Fruit fly (Drosophila melanogaster): ENCODE data around the gene alpha4GT1.

Gene alpha4GT1

dm6 chr2L:3056448-3056790, 33.5 kb upstream of the alpha4GT1 start, which contains the start of gene FASN1 (continued):
- TF ChIP-seq CG12391 (tag; optimal IDR thresholded peaks at IDR 0.05), result no peak
- peak; percentile 36; the same call in 1 of the 2 replicates for TF ChIP-seq Drgx (GFP tag; IDR thresholded peaks at IDR 0.05)
- TF ChIP-seq danr (GFP tag; IDR thresholded peaks at IDR 0.05), result no peak
- no peak for TF ChIP-seq CG7786 (GFP tag; optimal IDR thresholded peaks at IDR 0.05)
- no peak for TF ChIP-seq fru (optimal IDR thresholded peaks at IDR 0.05)
- no peak for TF ChIP-seq H2.0 (GFP tag; IDR thresholded peaks at IDR 0.05)
- no peak for TF ChIP-seq luna (GFP tag; optimal IDR thresholded peaks at IDR 0.05)
- no peak for TF ChIP-seq crol (GFP tag; IDR thresholded peaks at IDR 0.05)
- TF ChIP-seq cg (GFP tag; optimal IDR thresholded peaks at IDR 0.05), result no peak
- TF ChIP-seq E2f2 (GFP tag; IDR thresholded peaks at IDR 0.05), result no peak; the same call in 1 of the 2 replicates
- TF ChIP-seq CG14860 (GFP tag; IDR thresholded peaks at IDR 0.05; ENCODE audit: partially characterized antibody), result 0 out of 3 replicates have a peak, but pooled peaks have one; percentile 36
- TF ChIP-seq CG15073 (GFP tag; optimal IDR thresholded peaks at IDR 0.05), result no peak
- no peak for TF ChIP-seq fu2 (GFP tag; optimal IDR thresholded peaks at IDR 0.05)
- TF ChIP-seq Sox102F (GFP tag; optimal IDR thresholded peaks at IDR 0.05), result no peak
- no peak for TF ChIP-seq CG16815 (GFP tag; optimal IDR thresholded peaks at IDR 0.05)
- no peak for TF ChIP-seq cato (GFP tag; optimal IDR thresholded peaks at IDR 0.05; ENCODE audit: borderline replicate concordance)
- no peak for TF ChIP-seq CG34224 (GFP tag; IDR thresholded peaks at IDR 0.05; ENCODE audit: partially characterized antibody)
- TF ChIP-seq crc (GFP tag; optimal IDR thresholded peaks at IDR 0.05), result no peak
- TF ChIP-seq croc (GFP tag; conservative IDR thresholded peaks at IDR 0.05), result no peak
- TF ChIP-seq CG2889 (GFP tag; IDR thresholded peaks at IDR 0.05), result no peak
- TF ChIP-seq CG4730 (GFP tag; IDR thresholded peaks at IDR 0.05), result peak; percentile 29; the same call in 1 of the 2 replicates
- no peak for TF ChIP-seq CG10209 (GFP tag; optimal IDR thresholded peaks at IDR 0.05)
- no peak for TF ChIP-seq lov (optimal IDR thresholded peaks at IDR 0.05)
- no peak for TF ChIP-seq lov (GFP tag; IDR thresholded peaks at IDR 0.05)
- TF ChIP-seq CoRest (tag; optimal IDR thresholded peaks at IDR 0.05), result no peak
- no peak for TF ChIP-seq Blimp-1 (GFP tag; optimal IDR thresholded peaks at IDR 0.05)
- TF ChIP-seq CG8359 (GFP tag; optimal IDR thresholded peaks at IDR 0.05; ENCODE audit: borderline replicate concordance), result no peak
- 0 out of 3 replicates have a peak, but pooled peaks have one; percentile 49 for TF ChIP-seq hb (GFP tag; IDR thresholded peaks at IDR 0.05; ENCODE audit: partially characterized antibody)
- no peak for TF ChIP-seq tio (GFP tag; optimal IDR thresholded peaks at IDR 0.05)
- no peak for TF ChIP-seq CG1792 (GFP tag; optimal IDR thresholded peaks at IDR 0.05)
- TF ChIP-seq fd102C (GFP tag; optimal IDR thresholded peaks at IDR 0.05), result no peak
- TF ChIP-seq Hmr (GFP tag; optimal IDR thresholded peaks at IDR 0.05), result peak; percentile 30
- peak; percentile 25; the same call in 1 of the 2 replicates for TF ChIP-seq Atf6 (GFP tag; IDR thresholded peaks at IDR 0.05)
- peak; percentile 63 to 70 for TF ChIP-seq Trl (optimal IDR thresholded peaks at IDR 0.05)
- no peak for TF ChIP-seq Trl (GFP tag; optimal IDR thresholded peaks at IDR 0.05)
- TF ChIP-seq CG10366 (GFP tag; IDR thresholded peaks at IDR 0.05), result no peak
- no peak for TF ChIP-seq Gsc (GFP tag; IDR thresholded peaks at IDR 0.05)
- TF ChIP-seq CG12942 (GFP tag; optimal IDR thresholded peaks at IDR 0.05), result no peak
- TF ChIP-seq ro (GFP tag; IDR thresholded peaks at IDR 0.05), result peak; percentile 2; the same call in 1 of the 2 replicates
- no peak for TF ChIP-seq Fer3 (tag; optimal IDR thresholded peaks at IDR 0.05)
- no peak for TF ChIP-seq Hr78 (GFP tag; optimal IDR thresholded peaks at IDR 0.05)
- peak; percentile 69 for TF ChIP-seq CG10543 (GFP tag; optimal IDR thresholded peaks at IDR 0.05)
- TF ChIP-seq hkb (optimal IDR thresholded peaks at IDR 0.05), result no peak
- TF ChIP-seq hkb (GFP tag; IDR thresholded peaks at IDR 0.05), result peak; percentile 50; the same call in 1 of the 2 replicates
- TF ChIP-seq CG15269 (tag; optimal IDR thresholded peaks at IDR 0.05), result peak; percentile 20
- TF ChIP-seq ab (GFP tag; optimal IDR thresholded peaks at IDR 0.05), result no peak
- TF ChIP-seq vvl (GFP tag; IDR thresholded peaks at IDR 0.05), result no peak; the same call in none of the 2 replicates
- no peak for TF ChIP-seq MESR4 (GFP tag; optimal IDR thresholded peaks at IDR 0.05)
- no peak for TF ChIP-seq gem (tag; optimal IDR thresholded peaks at IDR 0.05)
- TF ChIP-seq Spps (tag; optimal IDR thresholded peaks at IDR 0.05), result no peak
- no peak for TF ChIP-seq Lim3 (GFP tag; IDR thresholded peaks at IDR 0.05)
- no peak for TF ChIP-seq tll (GFP tag; optimal IDR thresholded peaks at IDR 0.05)

Data from whole organism, embryonic.